Worm (Caenorhabditis elegans): ENCODE measurements around the gene cest-2.3.
A peak's percentile ranks its signal among the peaks of the same experiment; 100 is the strongest.
"Not testable (repeated sequence)": the region's sequence is repeated elsewhere in the genome, so short reads cannot be mapped to it uniquely, and the experiment has no call there.

Gene cest-2.3

DNA sequence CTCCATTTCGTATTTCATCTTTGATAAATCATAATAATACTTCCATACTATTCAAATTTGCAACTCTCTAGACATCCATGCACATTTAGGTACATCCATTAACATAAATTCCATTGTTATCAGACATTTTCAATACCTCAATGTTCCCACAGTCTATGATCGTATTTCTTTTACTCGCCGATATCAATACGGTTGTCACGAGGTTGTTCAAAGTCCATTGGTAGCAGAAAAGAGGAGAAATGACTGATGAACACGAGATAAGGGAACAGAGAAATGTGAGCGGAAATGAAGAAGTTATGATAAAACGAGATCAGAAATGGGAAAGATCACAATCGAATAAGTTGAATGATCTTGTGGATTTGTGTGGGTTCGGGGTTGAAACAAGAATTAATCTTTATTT, 30.1 kb upstream of the cest-2.3 start:
- TF ChIP-seq Y116A8C.19 (tag; optimal IDR thresholded peaks at IDR 0.05; ENCODE audit: borderline replicate concordance): no peak
- TF ChIP-seq egl-13 (tag; optimal IDR thresholded peaks at IDR 0.05): no peak
- peak in 1 of 2 experiments; percentile 52 for TF ChIP-seq lin-35 (GFP tag; optimal IDR thresholded peaks at IDR 0.05)
- TF ChIP-seq skn-1 (tag; optimal IDR thresholded peaks at IDR 0.05): no peak
- peak; percentile 29 for TF ChIP-seq snu-23 (GFP tag; optimal IDR thresholded peaks at IDR 0.05)
- TF ChIP-seq lin-14 (GFP tag; optimal IDR thresholded peaks at IDR 0.05): peak; percentile 68
- no peak for TF ChIP-seq ztf-4 (tag; optimal IDR thresholded peaks at IDR 0.05)
- no peak for TF ChIP-seq irx-1 (tag; optimal IDR thresholded peaks at IDR 0.05)
- TF ChIP-seq mef-2 (tag; optimal IDR thresholded peaks at IDR 0.05): no peak
- TF ChIP-seq efl-3 (GFP tag; optimal IDR thresholded peaks at IDR 0.05): no peak
- TF ChIP-seq nhr-90 (tag; optimal IDR thresholded peaks at IDR 0.05; ENCODE audit: poor library complexity): peak; percentile 22
- TF ChIP-seq xbp-1 (tag; optimal IDR thresholded peaks at IDR 0.05): no peak
- TF ChIP-seq grh-1 (GFP tag; IDR thresholded peaks at IDR 0.05): no peak
- TF ChIP-seq fkh-8 (tag; optimal IDR thresholded peaks at IDR 0.05): no peak
- TF ChIP-seq lsy-2 (tag; optimal IDR thresholded peaks at IDR 0.05): peak in 1 of 2 experiments; percentile 13
- TF ChIP-seq elt-3 (tag; optimal IDR thresholded peaks at IDR 0.05): peak in 2 of 6 experiments; percentile 29 to 94
- peak; percentile 78 for TF ChIP-seq elt-2 (tag; optimal IDR thresholded peaks at IDR 0.05)
- TF ChIP-seq ces-1 (GFP tag; optimal IDR thresholded peaks at IDR 0.05): no peak
- TF ChIP-seq sptf-1 (tag; optimal IDR thresholded peaks at IDR 0.05): no peak
- peak; percentile 90 for TF ChIP-seq blmp-1 (tag; optimal IDR thresholded peaks at IDR 0.05)
- TF ChIP-seq nhr-19 (GFP tag; conservative IDR thresholded peaks at IDR 0.05): 0 out of 2 replicates have a peak, but pooled peaks have one; percentile 20
- no peak for TF ChIP-seq zip-4 (GFP tag; optimal IDR thresholded peaks at IDR 0.05)
- peak; percentile 70 for TF ChIP-seq nhr-85 (tag)
- TF ChIP-seq nhr-20 (tag; optimal IDR thresholded peaks at IDR 0.05): peak; percentile 57
- peak in 1 of 2 experiments; percentile 54 for TF ChIP-seq mdl-1 (tag; optimal IDR thresholded peaks at IDR 0.05)
- TF ChIP-seq efl-1 (optimal IDR thresholded peaks at IDR 0.05): no peak
- TF ChIP-seq efl-1 (GFP tag; optimal IDR thresholded peaks at IDR 0.05 in 1 of 2): peak in 1 of 2 experiments; percentile 84

DNA sequence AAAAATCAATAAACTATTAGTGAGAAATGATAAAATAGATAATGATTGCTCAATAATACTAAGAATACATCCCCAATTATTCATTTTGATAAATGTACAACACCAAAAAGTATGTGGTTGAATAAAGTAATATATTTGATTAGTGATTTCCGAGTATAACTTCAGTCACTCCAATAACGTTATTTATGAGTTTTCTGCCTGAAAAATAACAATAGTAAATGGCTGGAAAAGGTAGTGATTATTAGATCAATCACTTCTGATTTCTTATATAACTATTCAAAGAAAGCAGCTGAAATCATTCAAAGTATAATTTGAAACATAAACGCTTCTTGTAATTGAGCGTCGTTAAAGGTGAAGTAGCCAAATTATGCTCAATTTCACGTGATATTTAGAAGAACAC, 28.0 kb upstream of the cest-2.3 start, which contains the start of gene str-230:
str-230 (minus strand) TSS at position 101 of the 400 bp plus-strand sequence.
- TF ChIP-seq vab-15 (tag; optimal IDR thresholded peaks at IDR 0.05) (no peak), nhr-19 (GFP tag; conservative IDR thresholded peaks at IDR 0.05) (no peak), hlh-4 (tag; optimal IDR thresholded peaks at IDR 0.05) (peak; percentile 38), nhr-12 (tag; optimal IDR thresholded peaks at IDR 0.05) (no peak), nhr-47 (tag; optimal IDR thresholded peaks at IDR 0.05) (peak; percentile 30), nhr-71 (tag; optimal IDR thresholded peaks at IDR 0.05) (peak; percentile 24)

DNA sequence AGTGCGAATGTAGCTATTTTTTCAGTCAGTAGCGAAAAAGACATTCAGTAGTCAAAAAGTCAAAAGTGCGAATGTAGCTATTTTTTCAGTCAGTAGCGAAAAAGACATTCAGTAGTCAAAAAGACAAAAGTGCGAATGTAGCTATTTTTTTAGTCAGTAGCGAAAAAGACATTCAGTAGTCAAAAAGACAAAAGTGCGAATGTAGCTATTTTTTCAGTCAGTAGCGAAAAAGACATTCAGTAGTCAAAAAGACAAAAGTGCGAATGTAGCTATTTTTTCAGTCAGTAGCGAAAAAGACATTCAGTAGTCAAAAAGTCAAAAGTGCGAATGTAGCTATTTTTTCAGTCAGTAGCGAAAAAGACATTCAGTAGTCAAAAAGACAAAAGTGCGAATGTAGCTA, 22.5 kb upstream of the cest-2.3 start, which contains the start of gene T16A9.3:
T16A9.3 (plus strand) TSS at position 301 of the 400 bp plus-strand sequence.
- not testable (repeated sequence) for TF ChIP-seq ceh-63 (GFP tag; optimal IDR thresholded peaks at IDR 0.05); ceh-90 (tag; optimal IDR thresholded peaks at IDR 0.05); tlp-1 (tag; optimal IDR thresholded peaks at IDR 0.05)

DNA sequence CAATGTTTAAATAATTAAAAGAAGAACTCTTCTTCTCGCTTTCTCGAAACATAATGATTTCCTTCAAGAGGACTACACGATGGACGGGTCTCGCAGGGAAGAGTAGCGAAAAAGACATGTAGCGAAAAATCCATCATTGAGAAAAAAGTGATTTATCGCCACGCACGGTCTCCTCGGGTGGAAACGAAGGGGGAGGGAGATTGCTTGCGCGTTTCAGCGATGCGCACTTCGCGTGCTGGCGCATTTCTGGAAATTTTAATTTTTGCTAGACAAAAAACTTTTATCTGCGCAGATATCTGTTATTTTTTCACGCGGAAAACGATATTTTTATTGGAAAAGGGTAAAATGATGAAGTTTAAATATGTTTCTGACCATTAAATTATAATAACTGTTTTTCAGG, 21.0 kb upstream of the cest-2.3 start:
- TF ChIP-seq grh-1 (GFP tag; IDR thresholded peaks at IDR 0.05) (peak; percentile 59), nhr-19 (GFP tag; conservative IDR thresholded peaks at IDR 0.05) (peak; percentile 68)

DNA sequence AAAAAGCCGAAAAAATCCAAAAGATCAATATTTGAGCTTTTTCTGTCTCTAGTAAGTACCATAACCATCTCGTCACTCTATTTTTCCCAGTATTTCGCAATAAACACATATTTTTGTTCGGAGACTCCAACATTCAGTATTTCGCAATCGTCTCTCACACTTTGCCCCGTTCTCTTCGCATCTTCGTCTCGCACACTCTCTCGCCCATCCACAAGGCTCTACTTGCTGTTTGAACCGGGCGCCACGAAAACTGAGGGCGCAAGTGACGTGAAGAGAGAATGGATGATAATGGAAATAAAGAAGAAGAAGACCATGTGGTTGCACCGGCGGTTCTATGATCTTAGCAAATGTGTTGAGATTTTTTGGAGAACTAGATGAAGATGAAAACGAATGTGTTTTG, 17.3 kb upstream of the cest-2.3 start:
- no peak for TF ChIP-seq sptf-1 (tag; optimal IDR thresholded peaks at IDR 0.05)
- TF ChIP-seq blmp-1 (tag; optimal IDR thresholded peaks at IDR 0.05): peak; percentile 79
- peak; percentile 57 for TF ChIP-seq unc-86 (tag; optimal IDR thresholded peaks at IDR 0.05)
- peak; percentile 91 for TF ChIP-seq nhr-47 (tag; optimal IDR thresholded peaks at IDR 0.05)
- peak; percentile 91 for TF ChIP-seq C16A3.4 (tag; optimal IDR thresholded peaks at IDR 0.05)
- no peak for TF ChIP-seq zag-1 (tag; optimal IDR thresholded peaks at IDR 0.05)
- peak; percentile 100 for TF ChIP-seq zip-4 (GFP tag; optimal IDR thresholded peaks at IDR 0.05)
- TF ChIP-seq ets-5 (GFP tag; IDR thresholded peaks at IDR 0.05): no peak
- peak; percentile 74 to 87 for TF ChIP-seq lin-35 (GFP tag; optimal IDR thresholded peaks at IDR 0.05)
- TF ChIP-seq fos-1 (tag; optimal IDR thresholded peaks at IDR 0.05): peak; percentile 64
- TF ChIP-seq hpl-2 (GFP tag; optimal IDR thresholded peaks at IDR 0.05): peak; percentile 85
- no peak for TF ChIP-seq vab-15 (tag; optimal IDR thresholded peaks at IDR 0.05)
- TF ChIP-seq efl-3 (GFP tag; optimal IDR thresholded peaks at IDR 0.05): no peak
- TF ChIP-seq nhr-90 (tag; optimal IDR thresholded peaks at IDR 0.05; ENCODE audit: poor library complexity): peak; percentile 90
- TF ChIP-seq snpc-4 (tag; optimal IDR thresholded peaks at IDR 0.05): peak; percentile 87
- TF ChIP-seq unc-98 (GFP tag; IDR thresholded peaks at IDR 0.05): peak; percentile 74
- peak; percentile 40 for TF ChIP-seq ama-1 (optimal IDR thresholded peaks at IDR 0.05)
- TF ChIP-seq nhr-85 (tag): peak; percentile 91
- peak; percentile 57 for TF ChIP-seq fkh-4 (tag; optimal IDR thresholded peaks at IDR 0.05; ENCODE audit: borderline replicate concordance)
- TF ChIP-seq mab-9 (GFP tag; IDR thresholded peaks at IDR 0.05): peak; percentile 59; the same call in 1 of the 2 replicates
